Worm (Caenorhabditis elegans) whole organism, L1 larva: ENCODE results near the gene ZK892.3.

Experiments
- F16B12.6 ChIP-seq: fragments of 150-350 bp; optimal IDR thresholded peaks from 2 replicates; lab custom pipeline; 2014; ENCODE audit warnings: missing biosample characterization, missing genetic modification characterization
- ama-1 ChIP-seq: fragments of 150-350 bp; optimal IDR thresholded peaks from 2 replicates; lab custom pipeline; 2014
- elt-3 ChIP-seq, 6 experiments: fragments of 150-350 bp in 1 of 6; sonication (generic microtip); optimal IDR thresholded peaks; 2 replicates each; lab custom pipeline; 2017 to 2018; ENCODE audit warnings: missing biosample characterization in 6 of 6, missing genetic modification characterization in 6 of 6, inconsistent platforms in 1 of 6
- irx-1 ChIP-seq: sonication (generic microtip); optimal IDR thresholded peaks from 2 replicates; lab custom pipeline; 2016; ENCODE audit warnings: missing genetic modification characterization, missing compliant biosample characterization
- nhr-76 ChIP-seq: sonication (generic microtip); optimal IDR thresholded peaks from 2 replicates; lab custom pipeline; 2017; ENCODE audit warnings: missing biosample characterization, missing genetic modification characterization
- tlp-1 ChIP-seq: fragments of 150-350 bp; optimal IDR thresholded peaks from 2 replicates; lab custom pipeline; 2014; ENCODE audit warnings: missing biosample characterization, missing genetic modification characterization
- unc-130 ChIP-seq: fragments of 150-350 bp; optimal IDR thresholded peaks from 2 replicates; lab custom pipeline; 2017; ENCODE audit warnings: missing biosample characterization, missing genetic modification characterization, inconsistent platforms
- ztf-11 ChIP-seq, 2 experiments: sonication (generic microtip); optimal IDR thresholded peaks; 2 replicates each; lab custom pipeline; 2016 to 2017; ENCODE audit warnings: missing genetic modification characterization in 2 of 2, missing biosample characterization in 1 of 2, missing compliant biosample characterization in 1 of 2

- TF ChIP-seq F16B12.6, result no peak
- TF ChIP-seq ama-1 (lab: Kevin White, UChicago), result no peak
- no peak for TF ChIP-seq unc-130 (tag; lab: Kevin White, UChicago)
- TF ChIP-seq nhr-76 (tag; lab: Kevin White, UChicago), result no peak
- no peak for TF ChIP-seq elt-3 (tag; optimal IDR thresholded peaks at IDR 0.05; lab: Kevin White, UChicago)
- TF ChIP-seq ztf-11 (tag; optimal IDR thresholded peaks at IDR 0.05; lab: Kevin White, UChicago), result no peak
- TF ChIP-seq tlp-1 (tag; lab: Kevin White, UChicago), result no peak
- no peak for TF ChIP-seq irx-1
Measured at ce11 chrII:10017528-10017927, 15.9 kb downstream of the ZK892.3 start.
